Worm (Caenorhabditis elegans) whole organism, young adult: ENCODE data around the gene str-262.

Experiments
- B0261.1 ChIP-seq: sonication (generic microtip); optimal IDR thresholded peaks from 2 replicates; lab custom pipeline; 2016; ENCODE audit warnings: mild to moderate bottlenecking, missing genetic modification characterization, moderate library complexity, missing compliant biosample characterization
- B0336.3 ChIP-seq: fragments of 200-800 bp; sonication (Bioruptor generic); IDR thresholded peaks from 2 replicates; pipeline ENCODE4 v1.3.6; 2022; ENCODE audit warnings: missing genetic modification characterization, missing compliant biosample characterization
- F22D6.2 ChIP-seq: sonication (generic microtip); optimal IDR thresholded peaks from 2 replicates; lab custom pipeline; 2016; ENCODE audit warnings: mild to moderate bottlenecking, missing genetic modification characterization, missing compliant biosample characterization
- F33H1.4 ChIP-seq: fragments of 200-800 bp; sonication (Bioruptor generic); IDR thresholded peaks from 2 replicates; pipeline ENCODE4 v1.3.6; 2022; ENCODE audit warnings: missing genetic modification reagents, missing genetic modification characterization, missing compliant biosample characterization
- F55B11.4 ChIP-seq: sonication (generic microtip); optimal IDR thresholded peaks from 2 replicates; lab custom pipeline; 2016; ENCODE audit warnings: missing compliant biosample characterization, missing genetic modification characterization, borderline replicate concordance; ENCODE audit not compliant: insufficient read depth
- F57C9.4 ChIP-seq: sonication (generic microtip); optimal IDR thresholded peaks from 2 replicates; lab custom pipeline; 2017; ENCODE audit warnings: mild to moderate bottlenecking, missing genetic modification characterization, missing compliant biosample characterization
- K11D2.4 ChIP-seq: fragments of 200-800 bp; sonication (Bioruptor generic); IDR thresholded peaks from 2 replicates; pipeline ENCODE4 v1.3.6; 2022; ENCODE audit warnings: missing genetic modification reagents, missing genetic modification characterization, missing compliant biosample characterization
- K12H6.12 ChIP-seq: fragments of 200-800 bp; sonication (Bioruptor generic); optimal IDR thresholded peaks from 2 replicates; lab custom pipeline; 2018; ENCODE audit warnings: mild to moderate bottlenecking, missing genetic modification characterization, missing compliant biosample characterization
- Y56A3A.18 ChIP-seq: fragments of 200-800 bp; sonication (Bioruptor generic); IDR thresholded peaks from 2 replicates; pipeline ENCODE4 v1.3.6; 2022; ENCODE audit warnings: missing genetic modification reagents, missing genetic modification characterization, missing compliant biosample characterization
- Y67H2A.10 ChIP-seq: fragments of 200-800 bp; sonication (Bioruptor generic); conservative IDR thresholded peaks from 2 replicates; pipeline ENCODE4 v1.3.6; 2022; ENCODE audit warnings: missing genetic modification reagents, missing genetic modification characterization, missing compliant biosample characterization
- Y79H2A.3 ChIP-seq: fragments of 200-800 bp; sonication (Bioruptor generic); conservative IDR thresholded peaks from 2 replicates; pipeline ENCODE4 v1.3.6; 2022; ENCODE audit warnings: missing genetic modification reagents, missing genetic modification characterization, missing compliant biosample characterization
- Y95B8A.8 ChIP-seq: fragments of 200-800 bp; sonication (Bioruptor generic); IDR thresholded peaks from 2 replicates; pipeline ENCODE4 v1.3.6; 2022; ENCODE audit warnings: missing genetic modification reagents, missing genetic modification characterization, missing compliant biosample characterization
- atf-7 ChIP-seq: sonication (generic microtip); optimal IDR thresholded peaks from 2 replicates; lab custom pipeline; 2017; ENCODE audit warnings: mild to moderate bottlenecking, missing genetic modification characterization, missing compliant biosample characterization
- attf-5 ChIP-seq: fragments of 200-800 bp; sonication (Bioruptor generic); optimal IDR thresholded peaks from 2 replicates; lab custom pipeline; 2018; ENCODE audit warnings: mild to moderate bottlenecking, missing genetic modification characterization, missing compliant biosample characterization
- attf-6 ChIP-seq: fragments of 200-800 bp; sonication (Bioruptor generic); IDR thresholded peaks from 2 replicates; pipeline ENCODE4 v1.3.6; 2022; ENCODE audit warnings: missing genetic modification reagents, missing genetic modification characterization, missing compliant biosample characterization
- bed-1 ChIP-seq: fragments of 200-800 bp; sonication (Bioruptor generic); IDR thresholded peaks from 2 replicates; pipeline ENCODE4 v1.3.6; 2022; ENCODE audit warnings: missing genetic modification reagents, missing genetic modification characterization, missing compliant biosample characterization
- bed-2 ChIP-seq: fragments of 200-800 bp; sonication (Bioruptor generic); IDR thresholded peaks from 2 replicates; pipeline ENCODE4 v1.3.6; 2022; ENCODE audit warnings: missing genetic modification reagents, missing genetic modification characterization, missing compliant biosample characterization
- ccch-3 ChIP-seq: fragments of 200-800 bp; sonication (Bioruptor generic); optimal IDR thresholded peaks from 2 replicates; lab custom pipeline; 2018; ENCODE audit warnings: mild to moderate bottlenecking, missing genetic modification characterization, missing compliant biosample characterization
- cebp-1 ChIP-seq, 2 experiments: fragments of 200-800 bp in 1 of 2; sonication (Bioruptor generic) in 1 of 2; sonication (generic microtip) in 1 of 2; IDR thresholded peaks in 1 of 2; optimal IDR thresholded peaks in 1 of 2; 2 replicates each; pipeline versions ENCODE4 v1.3.6 to Lab custom; 2017 to 2022; ENCODE audit warnings: missing compliant biosample characterization in 2 of 2, missing genetic modification characterization in 2 of 2, mild to moderate bottlenecking in 1 of 2, missing genetic modification reagents in 1 of 2, moderate library complexity in 1 of 2
- dox-1 ChIP-seq: fragments of 200-800 bp; sonication (Bioruptor generic); IDR thresholded peaks from 2 replicates; pipeline ENCODE4 v1.3.6; 2022; ENCODE audit warnings: missing genetic modification reagents, missing genetic modification characterization, missing compliant biosample characterization
- dpff-1 ChIP-seq: sonication (generic microtip); optimal IDR thresholded peaks from 2 replicates; lab custom pipeline; 2017; ENCODE audit warnings: mild to moderate bottlenecking, missing genetic modification characterization, missing compliant biosample characterization
- dpl-1 ChIP-seq: fragments of 150-350 bp; optimal IDR thresholded peaks from 2 replicates; lab custom pipeline; 2014; ENCODE audit warnings: missing biosample characterization, missing genetic modification reagents, missing genetic modification characterization
- efl-1 ChIP-seq: fragments of 150-350 bp; optimal IDR thresholded peaks from 2 replicates; lab custom pipeline; 2014; ENCODE audit warnings: missing biosample characterization, missing genetic modification reagents, missing genetic modification characterization
- egl-18 ChIP-seq: fragments of 200-800 bp; sonication (Bioruptor generic); IDR thresholded peaks from 2 replicates; pipeline ENCODE4 v1.3.6; 2022; ENCODE audit warnings: missing genetic modification reagents, missing genetic modification characterization, missing compliant biosample characterization
- fkh-3 ChIP-seq: sonication (generic microtip); optimal IDR thresholded peaks from 2 replicates; lab custom pipeline; 2016; ENCODE audit warnings: mild to moderate bottlenecking, missing genetic modification characterization, missing compliant biosample characterization
- lin-26 ChIP-seq: fragments of 200-800 bp; sonication (Bioruptor generic); IDR thresholded peaks from 2 replicates; pipeline ENCODE4 v1.3.6; 2022; ENCODE audit warnings: missing genetic modification reagents, missing genetic modification characterization, missing compliant biosample characterization
- lin-54 ChIP-seq: fragments of 200-800 bp; sonication (Bioruptor generic); optimal IDR thresholded peaks from 2 replicates; lab custom pipeline; 2018; ENCODE audit warnings: mild to moderate bottlenecking, missing genetic modification characterization, missing compliant biosample characterization
- madf-3 ChIP-seq: fragments of 200-800 bp; sonication (Bioruptor generic); IDR thresholded peaks from 2 replicates; pipeline ENCODE4 v1.3.6; 2022; ENCODE audit warnings: missing genetic modification reagents, missing genetic modification characterization, missing compliant biosample characterization
- madf-6 ChIP-seq: fragments of 200-800 bp; sonication (Bioruptor generic); IDR thresholded peaks from 2 replicates; pipeline ENCODE4 v1.3.6; 2022; ENCODE audit warnings: missing genetic modification reagents, missing genetic modification characterization, missing compliant biosample characterization
- mcd-1 ChIP-seq: fragments of 200-800 bp; sonication (Bioruptor generic); IDR thresholded peaks from 2 replicates; pipeline ENCODE4 v1.3.6; 2022; ENCODE audit warnings: missing genetic modification reagents, missing genetic modification characterization, missing compliant biosample characterization
- nfya-1 ChIP-seq: sonication (generic microtip); optimal IDR thresholded peaks from 2 replicates; lab custom pipeline; 2017; ENCODE audit warnings: antibody characterized with exemption, missing compliant biosample characterization, missing genetic modification characterization, borderline replicate concordance; ENCODE audit not compliant: insufficient read depth
- nfyb-1 ChIP-seq: fragments of 200-800 bp; sonication (Bioruptor generic); IDR thresholded peaks from 2 replicates; pipeline ENCODE4 v1.3.6; 2022; ENCODE audit warnings: missing genetic modification reagents, missing genetic modification characterization, missing compliant biosample characterization
- pbrm-1 ChIP-seq: fragments of 200-800 bp; sonication (Bioruptor generic); IDR thresholded peaks from 2 replicates; pipeline ENCODE4 v1.3.6; 2022; ENCODE audit warnings: missing genetic modification reagents, missing genetic modification characterization, missing compliant biosample characterization
- rec-8 ChIP-seq, 2 experiments: sonication (generic microtip); optimal IDR thresholded peaks; 2 replicates each; lab custom pipeline; 2016; ENCODE audit warnings: mild to moderate bottlenecking in 2 of 2, missing genetic modification characterization in 2 of 2, missing genetic modification reagents in 2 of 2, missing genotype in 2 of 2, missing biosample characterization in 1 of 2, missing compliant biosample characterization in 1 of 2, moderate library complexity in 1 of 2
- rpc-1 ChIP-seq, 2 experiments: fragments of 150-350 bp in 1 of 2; sonication (generic microtip) in 1 of 2; optimal IDR thresholded peaks; 2 replicates each; lab custom pipeline; 2014 to 2018; ENCODE audit warnings: missing biosample characterization in 1 of 2, missing genetic modification characterization in 1 of 2, missing genetic modification reagents in 1 of 2, missing genotype in 1 of 2
- snpc-1.3 ChIP-seq: sonication (generic microtip); optimal IDR thresholded peaks from 2 replicates; lab custom pipeline; 2017; ENCODE audit warnings: missing genetic modification characterization, mild to moderate bottlenecking, missing compliant biosample characterization, antibody characterized with exemption, moderate library complexity, missing genotype, missing genetic modification reagents; ENCODE audit not compliant: insufficient read depth
- snpc-4 ChIP-seq, 5 experiments: fragments of 150-350 bp in 1 of 5; sonication (generic microtip) in 4 of 5; optimal IDR thresholded peaks; 2 replicates each; lab custom pipeline; 2014 to 2018; ENCODE audit warnings: missing genetic modification characterization in 5 of 5, missing biosample characterization in 3 of 5, antibody characterized with exemption in 2 of 5, mild to moderate bottlenecking in 2 of 5, missing compliant biosample characterization in 2 of 5, missing genotype in 2 of 5, moderate library complexity in 2 of 5, missing genetic modification reagents in 1 of 5
- sptf-2 ChIP-seq: fragments of 200-800 bp; sonication (Bioruptor generic); optimal IDR thresholded peaks from 2 replicates; lab custom pipeline; 2018; ENCODE audit warnings: mild to moderate bottlenecking, missing genetic modification characterization, missing compliant biosample characterization
- tbp1 ChIP-seq: fragments of 200-800 bp; sonication (Bioruptor generic); optimal IDR thresholded peaks from 2 replicates; lab custom pipeline; 2018; ENCODE audit warnings: mild to moderate bottlenecking, missing genetic modification characterization, missing compliant biosample characterization
- tlf-1 ChIP-seq: fragments of 200-800 bp; sonication (Bioruptor generic); optimal IDR thresholded peaks from 2 replicates; lab custom pipeline; 2018; ENCODE audit warnings: mild to moderate bottlenecking, missing genetic modification characterization, missing compliant biosample characterization
- xnd-1 ChIP-seq: sonication (generic microtip); optimal IDR thresholded peaks from 2 replicates; lab custom pipeline; 2016; ENCODE audit warnings: missing genotype, missing genetic modification reagents, missing genetic modification characterization, missing compliant biosample characterization
- zfh-2 ChIP-seq: fragments of 200-800 bp; sonication (Bioruptor generic); conservative IDR thresholded peaks from 2 replicates; pipeline ENCODE4 v1.3.6; 2022; ENCODE audit warnings: missing genetic modification reagents, missing genetic modification characterization, missing compliant biosample characterization
- zim-3 ChIP-seq: sonication (generic microtip); optimal IDR thresholded peaks from 2 replicates; lab custom pipeline; 2017; ENCODE audit warnings: mild to moderate bottlenecking, missing genetic modification characterization, moderate library complexity, missing compliant biosample characterization
- ztf-28 ChIP-seq: fragments of 200-800 bp; sonication (Bioruptor generic); IDR thresholded peaks from 2 replicates; pipeline ENCODE4 v1.3.6; 2022; ENCODE audit warnings: missing genetic modification reagents, missing genetic modification characterization, missing compliant biosample characterization
- ztf-6 ChIP-seq: fragments of 200-800 bp; sonication (Bioruptor generic); IDR thresholded peaks from 2 replicates; pipeline ENCODE4 v1.3.6; 2022; ENCODE audit warnings: missing genetic modification reagents, missing genetic modification characterization, missing compliant biosample characterization

The str-262 gene

DNA sequence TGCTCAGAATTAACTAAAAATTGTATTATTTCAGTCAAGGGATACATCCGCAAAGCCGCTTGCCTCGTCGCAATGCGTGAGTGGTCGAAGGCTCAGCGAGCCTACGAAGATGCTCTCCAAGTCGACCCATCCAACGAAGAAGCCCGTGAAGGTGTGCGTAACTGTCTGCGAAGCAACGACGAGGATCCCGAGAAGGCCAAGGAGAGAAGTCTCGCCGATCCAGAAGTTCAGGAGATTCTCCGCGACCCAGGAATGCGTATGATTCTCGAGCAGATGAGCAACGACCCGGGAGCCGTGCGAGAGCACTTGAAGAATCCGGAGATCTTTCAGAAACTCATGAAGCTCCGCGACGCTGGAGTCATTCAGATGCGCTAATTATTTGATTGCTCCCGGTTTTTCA, 21.8 kb upstream of the str-262 start:
- TF ChIP-seq dpl-1 (GFP tag; lab: Kevin White, UChicago) (no peak), F33H1.4 (GFP tag; lab: Robert Waterston, UW) (no peak), zfh-2 (GFP tag; lab: Robert Waterston, UW) (peak; percentile 60)

- TF ChIP-seq B0261.1 (tag; lab: Kevin White, UChicago) (no peak), Y95B8A.8 (GFP tag; lab: Robert Waterston, UW) (no peak), fkh-3 (no peak), lin-54 (peak; percentile 94), pbrm-1 (GFP tag; lab: Robert Waterston, UW) (peak; percentile 84), F55B11.4 (tag; lab: Kevin White, UChicago) (no peak), sptf-2 (GFP tag; lab: Kevin White, UChicago) (no peak), attf-5 (GFP tag; lab: Kevin White, UChicago) (no peak), dpl-1 (GFP tag; lab: Kevin White, UChicago) (peak; percentile 80), Y79H2A.3 (GFP tag; lab: Robert Waterston, UW) (no peak), cebp-1 (GFP tag; IDR thresholded peaks at IDR 0.05; lab: Robert Waterston, UW) (no peak), cebp-1 (tag; optimal IDR thresholded peaks at IDR 0.05; lab: Kevin White, UChicago) (peak; percentile 59), bed-2 (GFP tag; lab: Robert Waterston, UW) (no peak), madf-6 (GFP tag; lab: Robert Waterston, UW) (peak; percentile 72), ztf-28 (GFP tag; lab: Robert Waterston, UW) (no peak), atf-7 (no peak), zim-3 (no peak), efl-1 (GFP tag; lab: Kevin White, UChicago) (peak; percentile 92), snpc-4 (GFP tag; optimal IDR thresholded peaks at IDR 0.05; lab: Kevin White, UChicago) (no peak), snpc-4 (tag; optimal IDR thresholded peaks at IDR 0.05; lab: Kevin White, UChicago) (peak in 3 of 4 experiments; percentile 23 to 65 (median 61)), tlf-1 (GFP tag; lab: Kevin White, UChicago) (peak; percentile 56), dox-1 (peak; percentile 66), bed-1 (GFP tag; lab: Robert Waterston, UW) (no peak), ccch-3 (no peak), attf-6 (GFP tag; lab: Robert Waterston, UW) (no peak), K12H6.12 (tag; lab: Kevin White, UChicago) (peak; percentile 63), F57C9.4 (tag; lab: Kevin White, UChicago) (no peak), K11D2.4 (GFP tag; lab: Robert Waterston, UW) (no peak), rpc-1 (optimal IDR thresholded peaks at IDR 0.05; lab: Kevin White, UChicago) (peak; percentile 42), rpc-1 (tag; optimal IDR thresholded peaks at IDR 0.05; lab: Kevin White, UChicago) (no peak), Y67H2A.10 (GFP tag; lab: Robert Waterston, UW) (no peak), snpc-1.3 (tag; lab: Kevin White, UChicago) (peak; percentile 36), egl-18 (GFP tag; lab: Robert Waterston, UW) (no peak), nfyb-1 (GFP tag; lab: Robert Waterston, UW) (peak; percentile 44; the same call in 1 of the 2 replicates), tbp1 (GFP tag; lab: Kevin White, UChicago) (peak; percentile 55), F22D6.2 (tag; lab: Kevin White, UChicago) (no peak), rec-8 (tag; optimal IDR thresholded peaks at IDR 0.05; lab: Kevin White, UChicago) (no peak), xnd-1 (tag; lab: Kevin White, UChicago) (no peak), B0336.3 (GFP tag; lab: Robert Waterston, UW) (peak; percentile 67), madf-3 (GFP tag; lab: Robert Waterston, UW) (peak; percentile 70; the same call in 1 of the 2 replicates), ztf-6 (GFP tag; lab: Robert Waterston, UW) (no peak), lin-26 (GFP tag; lab: Robert Waterston, UW) (no peak), dpff-1 (tag; lab: Kevin White, UChicago) (no peak), mcd-1 (GFP tag; lab: Robert Waterston, UW) (peak; percentile 98), nfya-1 (tag; lab: Kevin White, UChicago) (no peak), Y56A3A.18 (GFP tag; lab: Robert Waterston, UW) (no peak)
These were observed 20.7 kb upstream of the str-262 start, which contains the start of gene sti-1 for ce11 chrV:773256-773655. TSS of gene sti-1 (plus strand) at chrV:773518.
